1 fruit fly cellular context compared by ENCODE assay signal in genomic region chr3L:16160073-16160398, dm6.
TF ChIP-seq lines count a peak whose summit lies in the region.

No protein-coding gene starts in this region.

TF ChIP-seq in whole organism, embryonic, 481 proteins besides CTCF, POLR2A, EP300 and RAD21 (continued from another document):
- TF ChIP-seq CG3281 (GFP tag; optimal IDR thresholded peaks at IDR 0.05; lab: Kevin White, UChicago): peak; percentile 52
- TF ChIP-seq CG15514 (GFP tag; optimal IDR thresholded peaks at IDR 0.05; lab: Kevin White, UChicago): peak; percentile 1
- TF ChIP-seq Dad (GFP tag; optimal IDR thresholded peaks at IDR 0.05; lab: Kevin White, UChicago): no peak
- peak; percentile 18 for TF ChIP-seq Dip3 (GFP tag; optimal IDR thresholded peaks at IDR 0.05; lab: Kevin White, UChicago)
- TF ChIP-seq Pdp1 (GFP tag; optimal IDR thresholded peaks at IDR 0.05; lab: Kevin White, UChicago): peak in 1 of 2 experiments; percentile 7
- no peak for TF ChIP-seq Rfx (GFP tag; IDR thresholded peaks at IDR 0.05; lab: Robert Waterston, UW)
- TF ChIP-seq lilli (GFP tag; optimal IDR thresholded peaks at IDR 0.05; lab: Kevin White, UChicago): peak; percentile 16
- TF ChIP-seq D19A (tag; optimal IDR thresholded peaks at IDR 0.05; lab: Kevin White, UChicago): peak; percentile 38
- TF ChIP-seq CG7839 (tag; optimal IDR thresholded peaks at IDR 0.05; lab: Kevin White, UChicago): peak; percentile 40
- TF ChIP-seq run (tag; optimal IDR thresholded peaks at IDR 0.05; lab: Kevin White, UChicago): no peak
- TF ChIP-seq CG12659 (GFP tag; optimal IDR thresholded peaks at IDR 0.05; lab: Kevin White, UChicago): peak; percentile 12
- TF ChIP-seq zfh2 (GFP tag; optimal IDR thresholded peaks at IDR 0.05; lab: Kevin White, UChicago): peak; percentile 48
- TF ChIP-seq Oli (tag; optimal IDR thresholded peaks at IDR 0.05; lab: Kevin White, UChicago): peak; percentile 30
- TF ChIP-seq CG18599 (GFP tag; optimal IDR thresholded peaks at IDR 0.05; lab: Kevin White, UChicago): peak; percentile 70
- TF ChIP-seq fd3F (GFP tag; optimal IDR thresholded peaks at IDR 0.05; lab: Kevin White, UChicago): peak; percentile 33
- TF ChIP-seq CG2678 (tag; optimal IDR thresholded peaks at IDR 0.05; lab: Kevin White, UChicago): peak; percentile 58
- no peak for TF ChIP-seq az2 (GFP tag; optimal IDR thresholded peaks at IDR 0.05; lab: Kevin White, UChicago)
- peak; percentile 22 for TF ChIP-seq Bteb2 (GFP tag; optimal IDR thresholded peaks at IDR 0.05; lab: Kevin White, UChicago)
- TF ChIP-seq CG17385 (GFP tag; optimal IDR thresholded peaks at IDR 0.05; lab: Kevin White, UChicago): peak; percentile 4
- peak; percentile 64 for TF ChIP-seq Hmr (GFP tag; optimal IDR thresholded peaks at IDR 0.05; lab: Kevin White, UChicago)
- TF ChIP-seq CoRest (tag; optimal IDR thresholded peaks at IDR 0.05; lab: Kevin White, UChicago): peak; percentile 25
- TF ChIP-seq Aef1 (GFP tag; IDR thresholded peaks at IDR 0.05; lab: Robert Waterston, UW): no peak
- TF ChIP-seq sens (GFP tag; lab: Kevin White, UChicago): peak; percentile 65
- no peak for TF ChIP-seq fru (optimal IDR thresholded peaks at IDR 0.05; lab: Kevin White, UChicago)
- TF ChIP-seq Fer3 (tag; optimal IDR thresholded peaks at IDR 0.05; lab: Kevin White, UChicago): peak; percentile 6
- TF ChIP-seq Stat92E (GFP tag; optimal IDR thresholded peaks at IDR 0.05; lab: Kevin White, UChicago): peak in 1 of 3 experiments; percentile 29
- peak; percentile 5 for TF ChIP-seq exex (tag; optimal IDR thresholded peaks at IDR 0.05; lab: Kevin White, UChicago)
- TF ChIP-seq Dref (GFP tag; IDR thresholded peaks at IDR 0.05; lab: Robert Waterston, UW): no peak
- TF ChIP-seq Hr3 (GFP tag; optimal IDR thresholded peaks at IDR 0.05; lab: Kevin White, UChicago): no peak
- TF ChIP-seq Meics (GFP tag; optimal IDR thresholded peaks at IDR 0.05; lab: Kevin White, UChicago): peak; percentile 34
- no peak for TF ChIP-seq CG1024 (GFP tag; IDR thresholded peaks at IDR 0.05; lab: Robert Waterston, UW)
- TF ChIP-seq CG6689 (GFP tag; IDR thresholded peaks at IDR 0.05; lab: Robert Waterston, UW): no peak
- TF ChIP-seq hkb (optimal IDR thresholded peaks at IDR 0.05; lab: Kevin White, UChicago): no peak
- no peak for TF ChIP-seq hkb (GFP tag; IDR thresholded peaks at IDR 0.05; lab: Robert Waterston, UW)
- TF ChIP-seq row (GFP tag; IDR thresholded peaks at IDR 0.05; lab: Robert Waterston, UW): peak; percentile 44; the same call in 1 of the 3 replicates
- peak; percentile 29 for TF ChIP-seq tio (GFP tag; optimal IDR thresholded peaks at IDR 0.05; lab: Kevin White, UChicago)
